Worm (Caenorhabditis elegans) whole organism, early embryonic: ENCODE measurements around the gene C11G10.1.
A peak's percentile ranks its signal among the peaks of the same experiment; 100 is the strongest.

Experiments used
- B0310.2 ChIP-seq: sonication (generic microtip); optimal IDR thresholded peaks from 2 replicates; lab custom pipeline; 2016; ENCODE audit warnings: mild to moderate bottlenecking, missing genetic modification characterization, missing compliant biosample characterization
- F13C5.2 ChIP-seq: sonication (generic microtip); optimal IDR thresholded peaks from 2 replicates; lab custom pipeline; 2017; ENCODE audit warnings: mild to moderate bottlenecking, missing genetic modification characterization, inconsistent platforms, missing compliant biosample characterization
- aly-1 ChIP-seq: sonication (generic microtip); optimal IDR thresholded peaks from 2 replicates; lab custom pipeline; 2016; ENCODE audit warnings: missing genetic modification characterization, missing compliant biosample characterization
- ama-1 ChIP-seq: fragments of 150-350 bp; optimal IDR thresholded peaks from 2 replicates; lab custom pipeline; 2014
- ceh-13 ChIP-seq: fragments of 200-800 bp; sonication (Bioruptor generic); optimal IDR thresholded peaks from 2 replicates; lab custom pipeline; 2018; ENCODE audit warnings: mild to moderate bottlenecking, missing genetic modification characterization, missing compliant biosample characterization
- ceh-36 ChIP-seq: sonication (generic microtip); optimal IDR thresholded peaks from 2 replicates; lab custom pipeline; 2016; ENCODE audit warnings: missing genetic modification characterization, inconsistent platforms, missing compliant biosample characterization
- ets-7 ChIP-seq: sonication (generic microtip); optimal IDR thresholded peaks from 2 replicates; lab custom pipeline; 2016; ENCODE audit warnings: missing genotype, missing genetic modification characterization, missing compliant biosample characterization
- flt-1 ChIP-seq: fragments of 200-800 bp; sonication (Bioruptor generic); IDR thresholded peaks from 2 replicates; pipeline ENCODE4 v1.3.6; 2022; ENCODE audit warnings: missing genetic modification characterization, missing compliant biosample characterization
- hmbx-1 ChIP-seq: sonication (generic microtip); optimal IDR thresholded peaks from 2 replicates; lab custom pipeline; 2016; ENCODE audit warnings: mild to moderate bottlenecking, missing genetic modification characterization, missing compliant biosample characterization
- hmg-4 ChIP-seq: fragments of 200-800 bp; sonication (Bioruptor generic); optimal IDR thresholded peaks from 2 replicates; lab custom pipeline; 2018; ENCODE audit warnings: mild to moderate bottlenecking, missing genetic modification characterization, missing compliant biosample characterization
- hnd-1 ChIP-seq: sonication (generic microtip); optimal IDR thresholded peaks from 2 replicates; lab custom pipeline; 2016; ENCODE audit warnings: missing genetic modification characterization, missing compliant biosample characterization
- pes-1 ChIP-seq: fragments of 200-800 bp; sonication (Bioruptor generic); IDR thresholded peaks from 2 replicates; pipeline ENCODE4 v1.3.6; 2022; ENCODE audit warnings: missing genetic modification reagents, missing genetic modification characterization, missing compliant biosample characterization
- scrt-1 ChIP-seq: fragments of 200-800 bp; sonication (Bioruptor generic); IDR thresholded peaks from 2 replicates; pipeline ENCODE4 v1.3.6; 2022; ENCODE audit warnings: missing genetic modification characterization, missing compliant biosample characterization
- sea-1 ChIP-seq: fragments of 200-800 bp; sonication (Bioruptor generic); conservative IDR thresholded peaks from 2 replicates; pipeline ENCODE4 v1.3.6; 2022; ENCODE audit warnings: missing genetic modification characterization, missing compliant biosample characterization
- tbx-11 ChIP-seq: fragments of 200-800 bp; sonication (Bioruptor generic); IDR thresholded peaks from 2 replicates; pipeline ENCODE4 v1.3.6; 2022; ENCODE audit warnings: missing genetic modification characterization, missing compliant biosample characterization
- tbx-37 ChIP-seq: fragments of 200-800 bp; sonication (Bioruptor generic); conservative IDR thresholded peaks from 2 replicates; pipeline ENCODE4 v1.3.6; 2022; ENCODE audit warnings: missing genetic modification reagents, missing genetic modification characterization, missing compliant biosample characterization
- tra-4 ChIP-seq: sonication (generic microtip); optimal IDR thresholded peaks from 2 replicates; lab custom pipeline; 2017; ENCODE audit warnings: missing genetic modification characterization, missing compliant biosample characterization

Gene C11G10.1

DNA sequence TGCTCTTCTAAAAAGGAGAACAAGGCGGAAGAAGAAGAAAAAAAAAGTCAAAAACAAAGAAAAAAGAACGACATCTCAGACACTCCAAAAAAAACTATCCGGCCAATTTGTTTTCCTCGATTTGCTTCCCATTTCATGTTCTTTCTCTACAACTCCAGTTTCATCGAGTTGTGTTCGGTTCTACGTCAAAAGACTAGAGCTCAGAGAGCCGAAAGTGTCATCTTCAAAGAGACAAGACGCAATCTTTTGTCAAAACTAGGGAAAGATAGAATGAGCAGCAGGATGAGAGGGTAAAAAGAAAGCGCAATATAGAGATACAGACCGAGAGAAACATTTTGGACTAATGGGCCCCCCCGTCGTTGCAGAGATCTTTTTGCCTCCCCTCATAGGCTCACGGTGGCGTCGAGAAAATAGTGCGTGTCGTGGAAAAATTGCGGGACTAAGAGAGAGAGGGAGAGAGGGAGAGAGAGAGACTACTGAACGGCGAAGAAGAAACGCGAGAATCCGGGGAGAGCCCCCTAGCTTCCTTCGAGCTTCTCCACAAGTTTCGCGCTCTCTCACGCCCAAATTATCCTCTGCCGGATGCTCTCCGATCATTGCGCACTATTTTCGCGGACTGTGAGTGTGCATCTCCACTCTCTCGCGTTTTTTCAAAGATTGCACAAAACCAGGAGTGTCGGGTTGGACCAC, 30.6 kb upstream of the C11G10.1 start:
- 0 out of 2 replicates have a peak, but pooled peaks have one; percentile 28 for TF ChIP-seq scrt-1 (GFP tag; lab: Robert Waterston, UW)
- no peak for TF ChIP-seq ceh-36
- no peak for TF ChIP-seq hmg-4 (GFP tag; lab: Kevin White, UChicago)
- TF ChIP-seq tbx-11 (GFP tag; lab: Robert Waterston, UW) = no peak
- TF ChIP-seq aly-1 (tag; lab: Kevin White, UChicago) = no peak
- peak; percentile 0 for TF ChIP-seq F13C5.2
- no peak for TF ChIP-seq flt-1 (GFP tag; lab: Robert Waterston, UW)
- TF ChIP-seq ceh-13 (GFP tag; lab: Kevin White, UChicago) = no peak
- no peak for TF ChIP-seq sea-1 (GFP tag; lab: Robert Waterston, UW)
- no peak for TF ChIP-seq hmbx-1 (tag; lab: Kevin White, UChicago)
- no peak for TF ChIP-seq pes-1 (GFP tag; lab: Robert Waterston, UW)
- no peak for TF ChIP-seq hnd-1 (tag; lab: Kevin White, UChicago)
- no peak for TF ChIP-seq tbx-37 (GFP tag; lab: Robert Waterston, UW)
- no peak for TF ChIP-seq ets-7 (tag; lab: Kevin White, UChicago)
- no peak for TF ChIP-seq B0310.2 (tag; lab: Kevin White, UChicago)

DNA sequence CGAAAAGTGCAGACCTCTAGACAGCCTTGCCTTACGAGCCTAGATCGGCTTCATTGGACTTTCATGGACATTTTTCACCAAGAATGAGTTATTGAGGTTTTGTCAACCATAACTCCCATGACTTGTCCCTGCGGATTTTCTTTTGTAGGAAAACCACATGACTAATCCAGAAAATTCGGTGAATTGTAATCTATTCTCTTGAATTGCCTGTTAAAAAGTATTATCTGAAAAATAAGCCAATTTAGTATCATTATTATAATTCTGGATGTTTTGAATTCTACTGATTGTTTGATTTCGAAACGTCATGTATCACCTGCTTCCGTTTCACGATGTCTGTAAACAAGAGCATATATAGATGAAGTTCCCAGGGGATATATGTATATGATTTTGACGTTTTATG, 30.0 kb upstream of the C11G10.1 start:
- TF ChIP-seq ets-7 (tag; lab: Kevin White, UChicago) (no peak), tbx-11 (GFP tag; lab: Robert Waterston, UW) (no peak), ceh-13 (GFP tag; lab: Kevin White, UChicago) (no peak), F13C5.2 (no peak), aly-1 (tag; lab: Kevin White, UChicago) (no peak), ceh-36 (no peak), sea-1 (GFP tag; lab: Robert Waterston, UW) (no peak), B0310.2 (tag; lab: Kevin White, UChicago) (no peak), hmg-4 (GFP tag; lab: Kevin White, UChicago) (no peak), tbx-37 (GFP tag; lab: Robert Waterston, UW) (no peak), pes-1 (GFP tag; lab: Robert Waterston, UW) (no peak), hnd-1 (tag; lab: Kevin White, UChicago) (no peak), hmbx-1 (tag; lab: Kevin White, UChicago) (no peak), tra-4 (tag; lab: Kevin White, UChicago) (no peak), ama-1 (no peak), scrt-1 (GFP tag; lab: Robert Waterston, UW) (no peak), flt-1 (GFP tag; lab: Robert Waterston, UW) (no peak)

DNA sequence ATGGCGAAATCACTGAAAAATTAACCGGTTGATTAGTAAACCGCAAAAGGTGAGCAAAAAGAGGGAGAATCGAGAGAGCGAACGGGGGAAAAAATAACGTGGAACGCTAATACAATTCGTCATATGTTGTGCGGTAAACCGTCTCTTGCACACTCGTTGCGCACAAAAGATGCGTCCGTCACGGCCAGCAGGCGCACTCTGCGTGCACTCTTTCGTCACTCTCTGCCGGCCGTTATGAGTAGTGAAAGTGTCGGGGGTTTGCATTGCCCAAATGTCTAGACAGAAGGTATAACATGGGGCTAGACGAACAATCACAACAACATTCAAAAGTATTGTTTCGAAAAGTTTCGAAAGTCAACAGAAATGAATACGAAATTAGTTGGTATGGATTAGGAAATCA, 22.9 kb upstream of the C11G10.1 start, which contains the start of gene pkhm-2:
Gene pkhm-2 (minus strand): TSS at position 12 of the 400 bp plus-strand sequence.
- no peak for TF ChIP-seq ets-7 (tag; lab: Kevin White, UChicago)
- no peak for TF ChIP-seq pes-1 (GFP tag; lab: Robert Waterston, UW)
- peak; percentile 62; the same call in 1 of the 2 replicates for TF ChIP-seq sea-1 (GFP tag; lab: Robert Waterston, UW)
- TF ChIP-seq tbx-37 (GFP tag; lab: Robert Waterston, UW) = peak; percentile 30; the same call in 1 of the 2 replicates
- TF ChIP-seq aly-1 (tag; lab: Kevin White, UChicago) = no peak
- TF ChIP-seq ceh-13 (GFP tag; lab: Kevin White, UChicago) = no peak
- TF ChIP-seq ceh-36 = no peak
- TF ChIP-seq ama-1 = no peak
- TF ChIP-seq B0310.2 (tag; lab: Kevin White, UChicago) = no peak
- TF ChIP-seq tbx-11 (GFP tag; lab: Robert Waterston, UW) = peak; percentile 50; the same call in 1 of the 2 replicates
- peak; percentile 83 for TF ChIP-seq hmg-4 (GFP tag; lab: Kevin White, UChicago)
- TF ChIP-seq hmbx-1 (tag; lab: Kevin White, UChicago) = no peak
- TF ChIP-seq scrt-1 (GFP tag; lab: Robert Waterston, UW) = no peak
- peak; percentile 77 for TF ChIP-seq F13C5.2
- TF ChIP-seq hnd-1 (tag; lab: Kevin White, UChicago) = no peak
- TF ChIP-seq flt-1 (GFP tag; lab: Robert Waterston, UW) = no peak
- no peak for TF ChIP-seq tra-4 (tag; lab: Kevin White, UChicago)

ce11 chrX:15176431-15176911, 17.9 kb upstream of the C11G10.1 start, which contains the start of gene col-41:
Gene col-41 (minus strand): TSS chrX:15176481.
- no peak for TF ChIP-seq flt-1 (GFP tag; lab: Robert Waterston, UW)
- no peak for TF ChIP-seq ceh-13 (GFP tag; lab: Kevin White, UChicago)
- no peak for TF ChIP-seq ceh-36
- TF ChIP-seq F13C5.2 = no peak
- no peak for TF ChIP-seq hmg-4 (GFP tag; lab: Kevin White, UChicago)
- TF ChIP-seq pes-1 (GFP tag; lab: Robert Waterston, UW) = no peak
- TF ChIP-seq B0310.2 (tag; lab: Kevin White, UChicago) = no peak
- TF ChIP-seq ets-7 (tag; lab: Kevin White, UChicago) = no peak

DNA sequence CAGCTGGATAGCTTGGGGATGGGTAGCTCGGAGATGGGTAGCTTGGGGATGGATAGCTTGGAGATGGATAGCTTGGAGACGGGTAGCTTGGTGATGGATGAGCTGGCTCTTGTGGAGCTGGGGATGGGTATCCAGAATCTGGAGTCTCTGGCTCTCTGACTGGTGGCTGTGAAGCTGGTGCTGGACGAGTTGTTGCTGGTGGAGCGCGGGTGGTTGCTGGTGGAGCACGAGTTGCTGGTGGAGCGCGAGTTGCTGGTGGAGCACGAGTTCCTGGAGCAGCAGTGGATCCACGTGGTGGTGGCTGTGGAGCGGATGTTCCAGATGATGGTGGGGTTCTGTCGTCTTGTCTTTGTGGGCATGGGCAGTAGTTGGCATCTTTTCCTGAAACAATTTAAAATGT, 16.7 kb upstream of the C11G10.1 start:
- TF ChIP-seq pes-1 (GFP tag; lab: Robert Waterston, UW) (no peak), hmg-4 (GFP tag; lab: Kevin White, UChicago) (no peak), B0310.2 (tag; lab: Kevin White, UChicago) (no peak), tra-4 (tag; lab: Kevin White, UChicago) (no peak), ceh-13 (GFP tag; lab: Kevin White, UChicago) (no peak), ceh-36 (no peak), aly-1 (tag; lab: Kevin White, UChicago) (no peak), hmbx-1 (tag; lab: Kevin White, UChicago) (no peak), F13C5.2 (no peak), scrt-1 (GFP tag; lab: Robert Waterston, UW) (no peak), tbx-37 (GFP tag; lab: Robert Waterston, UW) (no peak), ama-1 (no peak), flt-1 (GFP tag; lab: Robert Waterston, UW) (no peak), ets-7 (tag; lab: Kevin White, UChicago) (no peak), hnd-1 (tag; lab: Kevin White, UChicago) (no peak), tbx-11 (GFP tag; lab: Robert Waterston, UW) (no peak), sea-1 (GFP tag; lab: Robert Waterston, UW) (no peak)
